Fruit fly (Drosophila melanogaster) whole organism, embryonic: ENCODE results near the gene CG14903.

Experiments
- Bgb ChIP-seq: fragments of 200-800 bp; sonication (Bioruptor generic); IDR thresholded peaks from 2 replicates; pipeline ENCODE4 v1.3.6; 2022; ENCODE audit warnings: missing biosample characterization, missing genetic modification characterization; ENCODE audit not compliant: partially characterized antibody
- CG10431 ChIP-seq: fragments of 200-800 bp; sonication (Bioruptor generic); optimal IDR thresholded peaks from 3 replicates; lab custom pipeline; 2018; ENCODE audit warnings: missing biosample characterization, mild to moderate bottlenecking, missing genetic modification characterization
- CG11456 ChIP-seq: fragments of 200-800 bp; sonication (Bioruptor generic); IDR thresholded peaks from 3 replicates; pipeline ENCODE4 v1.3.6; 2022; ENCODE audit warnings: missing biosample characterization, missing genetic modification characterization
- CG13894 ChIP-seq: fragments of 200-800 bp; sonication (Bioruptor generic); optimal IDR thresholded peaks from 3 replicates; lab custom pipeline; 2018; ENCODE audit warnings: missing biosample characterization, mild to moderate bottlenecking, missing genetic modification characterization, moderate library complexity
- CG14710 ChIP-seq: fragments of 200-800 bp; sonication (Bioruptor generic); optimal IDR thresholded peaks from 3 replicates; lab custom pipeline; 2019; ENCODE audit warnings: missing biosample characterization, mild to moderate bottlenecking, missing genetic modification characterization, moderate library complexity
- CG15696 ChIP-seq: fragments of 200-800 bp; sonication (Bioruptor generic); optimal IDR thresholded peaks from 2 replicates; lab custom pipeline; 2019; ENCODE audit warnings: missing biosample characterization, mild to moderate bottlenecking, missing genetic modification characterization, moderate library complexity
- CG17385 ChIP-seq: fragments of 200-800 bp; sonication (Bioruptor generic); optimal IDR thresholded peaks from 3 replicates; lab custom pipeline; 2018; ENCODE audit warnings: missing biosample characterization, mild to moderate bottlenecking, missing genetic modification characterization
- CG17802 ChIP-seq: fragments of 200-800 bp; sonication (Bioruptor generic); optimal IDR thresholded peaks from 2 replicates; lab custom pipeline; 2018; ENCODE audit warnings: missing biosample characterization, mild to moderate bottlenecking, missing genetic modification characterization, moderate library complexity
- CG17829 ChIP-seq: fragments of 200-800 bp; optimal IDR thresholded peaks from 2 replicates; lab custom pipeline; 2019; ENCODE audit warnings: missing biosample characterization, mild to moderate bottlenecking, missing genetic modification characterization, moderate library complexity
- CG2889 ChIP-seq: fragments of 200-800 bp; sonication (Bioruptor generic); IDR thresholded peaks from 3 replicates; pipeline ENCODE4 v1.3.6; 2022; ENCODE audit warnings: missing biosample characterization, missing genetic modification characterization
- CG30020 ChIP-seq: fragments of 200-800 bp; optimal IDR thresholded peaks from 2 replicates; lab custom pipeline; 2019; ENCODE audit warnings: missing biosample characterization, mild to moderate bottlenecking, missing genetic modification characterization, moderate library complexity
- CG30403 ChIP-seq: fragments of 200-800 bp; sonication (Bioruptor generic); optimal IDR thresholded peaks from 3 replicates; lab custom pipeline; 2016; ENCODE audit warnings: missing biosample characterization, missing genetic modification characterization
- CG31224 ChIP-seq: fragments of 200-800 bp; sonication (Bioruptor generic); IDR thresholded peaks from 2 replicates; pipeline ENCODE4 v1.3.6; 2022; ENCODE audit warnings: missing biosample characterization, missing genetic modification characterization
- CG34376 ChIP-seq: fragments of 200-800 bp; sonication (Bioruptor generic); optimal IDR thresholded peaks from 2 replicates; lab custom pipeline; 2018; ENCODE audit warnings: missing biosample characterization, mild to moderate bottlenecking, missing genetic modification characterization
- CG34422 ChIP-seq: fragments of 200-800 bp; sonication (Bioruptor generic); IDR thresholded peaks from 3 replicates; pipeline ENCODE4 v1.3.6; 2022; ENCODE audit warnings: missing biosample characterization, missing genetic modification characterization
- CG3847 ChIP-seq: fragments of 200-800 bp; sonication (Bioruptor generic); IDR thresholded peaks from 2 replicates; pipeline ENCODE4 v1.3.6; 2022; ENCODE audit warnings: missing biosample characterization, missing genetic modification characterization
- CG5245 ChIP-seq: fragments of 200-800 bp; sonication (Bioruptor generic); optimal IDR thresholded peaks from 3 replicates; lab custom pipeline; 2016; ENCODE audit warnings: missing biosample characterization, missing genetic modification characterization
- CG6175 ChIP-seq: fragments of 200-800 bp; sonication (Bioruptor generic); IDR thresholded peaks from 3 replicates; pipeline ENCODE4 v1.3.6; 2022; ENCODE audit warnings: missing biosample characterization, missing genetic modification characterization
- CG6254 ChIP-seq: fragments of 200-800 bp; sonication (Bioruptor generic); optimal IDR thresholded peaks from 3 replicates; lab custom pipeline; 2017; ENCODE audit warnings: mild to moderate bottlenecking, missing biosample characterization, missing genetic modification reagents, missing genetic modification characterization
- CG6791 ChIP-seq: fragments of 200-800 bp; sonication (Bioruptor generic); IDR thresholded peaks from 3 replicates; pipeline ENCODE4 v1.3.6; 2022; ENCODE audit warnings: missing biosample characterization, missing genetic modification characterization; ENCODE audit not compliant: partially characterized antibody
- CG7372 ChIP-seq: fragments of 200-800 bp; sonication (Bioruptor generic); IDR thresholded peaks from 2 replicates; pipeline ENCODE4 v1.3.6; 2022; ENCODE audit warnings: missing biosample characterization, missing genetic modification characterization
- CG8089 ChIP-seq: fragments of 200-800 bp; sonication (Bioruptor generic); optimal IDR thresholded peaks from 3 replicates; lab custom pipeline; 2016; ENCODE audit warnings: missing biosample characterization, missing genetic modification characterization
- CG8924 ChIP-seq: fragments of 200-800 bp; optimal IDR thresholded peaks from 3 replicates; lab custom pipeline; 2019; ENCODE audit warnings: missing biosample characterization, mild to moderate bottlenecking, missing genetic modification characterization, moderate library complexity
- CG9817 ChIP-seq: fragments of 200-800 bp; sonication (Bioruptor generic); optimal IDR thresholded peaks from 2 replicates; lab custom pipeline; 2018; ENCODE audit warnings: missing biosample characterization, mild to moderate bottlenecking, missing genetic modification characterization, moderate library complexity
- CG9876 ChIP-seq: fragments of 200-800 bp; sonication (Bioruptor generic); optimal IDR thresholded peaks from 2 replicates; lab custom pipeline; 2016; ENCODE audit warnings: missing biosample characterization, missing genetic modification characterization
- CG9932 ChIP-seq: fragments of 200-800 bp; sonication (Bioruptor generic); IDR thresholded peaks from 2 replicates; pipeline ENCODE4 v1.3.6; 2022; ENCODE audit warnings: missing biosample characterization, missing genetic modification characterization
- Doc2 ChIP-seq: fragments of 200-800 bp; sonication (Bioruptor generic); IDR thresholded peaks from 2 replicates; pipeline ENCODE4 v1.3.6; 2022; ENCODE audit warnings: missing biosample characterization, missing genetic modification characterization
- Dp ChIP-seq: fragments of 200-800 bp; sonication (Bioruptor generic); optimal IDR thresholded peaks from 2 replicates; lab custom pipeline; 2018; ENCODE audit warnings: missing biosample characterization, mild to moderate bottlenecking, missing genetic modification characterization, moderate library complexity
- Fer3 ChIP-seq: fragments of 200-800 bp; sonication (Bioruptor generic); optimal IDR thresholded peaks from 2 replicates; lab custom pipeline; 2018; ENCODE audit warnings: missing biosample characterization, mild to moderate bottlenecking, missing genetic modification characterization, moderate library complexity
- GATAe ChIP-seq: fragments of 200-800 bp; sonication (Bioruptor generic); conservative IDR thresholded peaks from 2 replicates; pipeline ENCODE4 v1.3.6; 2022; ENCODE audit warnings: missing biosample characterization, missing genetic modification characterization
- HmgZ ChIP-seq: fragments of 200-800 bp; sonication (Bioruptor generic); optimal IDR thresholded peaks from 2 replicates; lab custom pipeline; 2018; ENCODE audit warnings: missing biosample characterization, mild to moderate bottlenecking, missing genetic modification characterization
- Hmr ChIP-seq: fragments of 200-800 bp; sonication (Bioruptor generic); optimal IDR thresholded peaks from 3 replicates; lab custom pipeline; 2017; ENCODE audit warnings: mild to moderate bottlenecking, missing biosample characterization, missing genetic modification reagents, missing genetic modification characterization
- Hr3 ChIP-seq: fragments of 200-800 bp; sonication (Bioruptor generic); optimal IDR thresholded peaks from 3 replicates; lab custom pipeline; 2016; ENCODE audit warnings: missing biosample characterization, missing genetic modification characterization
- Hr39 ChIP-seq: fragments of >200 bp; optimal IDR thresholded peaks from 2 replicates; lab custom pipeline; 2017
- Hr78 ChIP-seq, 2 experiments: fragments of 200-800 bp in 1 of 2; fragments of >200 bp in 1 of 2; sonication (Bioruptor generic) in 1 of 2; optimal IDR thresholded peaks; 2 replicates each; lab custom pipeline; 2017 to 2019; ENCODE audit warnings: missing biosample characterization in 2 of 2, missing genetic modification characterization in 2 of 2, mild to moderate bottlenecking in 1 of 2, moderate library complexity in 1 of 2
- Max ChIP-seq: fragments of 200-800 bp; sonication (Bioruptor generic); optimal IDR thresholded peaks from 2 replicates; lab custom pipeline; 2016; ENCODE audit warnings: missing biosample characterization, mild to moderate bottlenecking, missing genetic modification characterization
- Nf-YB ChIP-seq: fragments of 200-800 bp; sonication (Bioruptor generic); optimal IDR thresholded peaks from 3 replicates; lab custom pipeline; 2019; ENCODE audit warnings: missing biosample characterization, mild to moderate bottlenecking, missing genetic modification characterization, moderate library complexity
- Sry-δ ChIP-seq: fragments of 200-800 bp; sonication (Bioruptor generic); optimal IDR thresholded peaks from 2 replicates; lab custom pipeline; 2016; ENCODE audit warnings: missing biosample characterization, missing genetic modification characterization
- Trl ChIP-seq, 3 experiments: fragments of >200 bp in 2 of 3; fragments of 200-800 bp in 1 of 3; sonication (Bioruptor generic) in 1 of 3; optimal IDR thresholded peaks; 2 replicates in 1 of 3; 3 replicates in 2 of 3; lab custom pipeline; 2016 to 2017; ENCODE audit warnings: missing biosample characterization in 1 of 3, missing genetic modification characterization in 1 of 3
- ara ChIP-seq: fragments of 200-800 bp; sonication (Bioruptor generic); IDR thresholded peaks from 2 replicates; pipeline ENCODE4 v1.3.6; 2022; ENCODE audit warnings: missing biosample characterization, missing genetic modification characterization
- bcd ChIP-seq: fragments of 200-800 bp; sonication (Bioruptor generic); optimal IDR thresholded peaks from 2 replicates; lab custom pipeline; 2017; ENCODE audit warnings: missing biosample characterization, mild to moderate bottlenecking, missing genetic modification characterization
- dati ChIP-seq: fragments of 200-800 bp; sonication (Bioruptor generic); IDR thresholded peaks from 2 replicates; pipeline ENCODE4 v1.3.6; 2022; ENCODE audit warnings: missing biosample characterization, missing genetic modification characterization
- ind ChIP-seq: fragments of 200-800 bp; sonication (Bioruptor generic); optimal IDR thresholded peaks from 3 replicates; lab custom pipeline; 2016; ENCODE audit warnings: missing biosample characterization, missing genetic modification characterization
- lov ChIP-seq, 2 experiments: fragments of 200-800 bp in 1 of 2; fragments of >200 bp in 1 of 2; sonication (Bioruptor generic) in 1 of 2; IDR thresholded peaks in 1 of 2; optimal IDR thresholded peaks in 1 of 2; 2 replicates in 1 of 2; 3 replicates in 1 of 2; pipeline versions ENCODE4 v1.3.6 to Lab custom; 2017 to 2022; ENCODE audit warnings: missing biosample characterization in 1 of 2, missing genetic modification characterization in 1 of 2
- phol ChIP-seq: fragments of 200-800 bp; sonication (Bioruptor generic); optimal IDR thresholded peaks from 3 replicates; lab custom pipeline; 2018; ENCODE audit warnings: missing biosample characterization, mild to moderate bottlenecking, missing genetic modification characterization, moderate library complexity
- slou ChIP-seq: fragments of 200-800 bp; sonication (Bioruptor generic); optimal IDR thresholded peaks from 3 replicates; lab custom pipeline; 2016; ENCODE audit warnings: missing biosample characterization, missing genetic modification characterization
- twi ChIP-seq: fragments of 200-800 bp; optimal IDR thresholded peaks from 2 replicates; lab custom pipeline; 2019; ENCODE audit warnings: missing biosample characterization, mild to moderate bottlenecking, missing genetic modification characterization, moderate library complexity
- tx ChIP-seq: fragments of 200-800 bp; sonication (Bioruptor generic); optimal IDR thresholded peaks from 2 replicates; lab custom pipeline; 2016; ENCODE audit warnings: missing biosample characterization, missing genetic modification characterization
- vnd ChIP-seq: fragments of 200-800 bp; sonication (Bioruptor generic); IDR thresholded peaks from 3 replicates; pipeline ENCODE4 v1.3.6; 2022; ENCODE audit warnings: missing biosample characterization, missing genetic modification characterization; ENCODE audit not compliant: partially characterized antibody

Gene CG14903

DNA sequence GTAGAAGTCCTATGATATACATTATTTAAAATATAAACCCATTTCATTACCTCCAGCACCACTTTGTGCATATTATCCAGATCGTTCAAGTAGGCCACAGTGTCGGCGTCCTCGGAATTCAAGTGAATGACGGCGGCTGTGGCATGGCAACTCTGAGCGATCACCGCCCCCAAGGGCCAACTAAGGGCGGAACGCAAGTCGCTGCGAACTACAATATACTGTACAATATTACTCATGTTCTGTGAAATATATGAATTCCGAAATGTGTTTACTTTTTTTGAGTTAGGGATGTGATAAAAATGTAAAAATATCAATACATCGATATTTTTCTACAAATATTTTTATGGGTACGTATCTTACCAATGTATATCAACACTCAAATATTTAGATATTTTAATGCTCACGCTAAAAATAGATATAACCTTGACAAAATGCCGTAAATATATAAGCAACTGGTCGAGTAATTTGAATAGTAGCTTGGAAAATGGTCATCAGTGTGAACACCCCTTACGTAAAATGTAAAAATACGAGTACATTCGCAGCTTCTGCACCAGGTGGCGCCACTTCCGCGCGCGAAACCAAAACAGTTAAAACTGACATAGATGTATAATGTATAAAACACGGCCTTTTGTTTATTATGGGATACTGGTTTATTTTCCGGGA, at the start of gene CG14903 (continued):
- TF ChIP-seq ind (no peak), Max (peak; percentile 27), CG8924 (tag; lab: Kevin White, UChicago) (no peak), CG17802 (tag; lab: Kevin White, UChicago) (peak; percentile 100), CG31224 (GFP tag; lab: Robert Waterston, UW) (no peak), CG11456 (0 out of 3 replicates have a peak, but pooled peaks have one; percentile 18), GATAe (GFP tag; lab: Robert Waterston, UW) (no peak), CG34376 (GFP tag; lab: Kevin White, UChicago) (no peak), HmgZ (tag; lab: Kevin White, UChicago) (peak; percentile 3), dati (GFP tag; lab: Robert Waterston, UW) (no peak), Hr3 (GFP tag; lab: Kevin White, UChicago) (peak; percentile 31), Hr39 (lab: Kevin White, UChicago) (no peak), CG7372 (GFP tag; lab: Robert Waterston, UW) (no peak), CG15696 (tag; lab: Kevin White, UChicago) (peak; percentile 73), bcd (GFP tag; lab: Kevin White, UChicago) (peak; percentile 49), CG9932 (GFP tag; lab: Robert Waterston, UW) (peak; percentile 67), tx (GFP tag; lab: Kevin White, UChicago) (no peak), Hr78 (GFP tag; optimal IDR thresholded peaks at IDR 0.05; lab: Kevin White, UChicago) (no peak), Sry-δ (GFP tag; lab: Kevin White, UChicago) (peak; percentile 85), slou (GFP tag; lab: Kevin White, UChicago) (no peak), ara (GFP tag; lab: Robert Waterston, UW) (no peak), vnd (GFP tag; lab: Robert Waterston, UW) (peak; percentile 62; the same call in 2 of the 3 replicates), CG17385 (GFP tag; lab: Kevin White, UChicago) (no peak), CG3847 (GFP tag; lab: Robert Waterston, UW) (peak; percentile 22; the same call in 1 of the 2 replicates), twi (tag; lab: Kevin White, UChicago) (no peak), Hmr (GFP tag; lab: Kevin White, UChicago) (peak; percentile 31), Nf-YB (GFP tag; lab: Kevin White, UChicago) (no peak), CG14710 (tag; lab: Kevin White, UChicago) (peak; percentile 87), Fer3 (tag; lab: Kevin White, UChicago) (no peak), Doc2 (GFP tag; lab: Robert Waterston, UW) (no peak), CG13894 (tag; lab: Kevin White, UChicago) (no peak), CG34422 (GFP tag; lab: Robert Waterston, UW) (no peak), lov (optimal IDR thresholded peaks at IDR 0.05; lab: Kevin White, UChicago) (no peak), lov (GFP tag; IDR thresholded peaks at IDR 0.05; lab: Robert Waterston, UW) (no peak), CG5245 (GFP tag; lab: Kevin White, UChicago) (peak; percentile 39), Bgb (peak; percentile 78), CG6175 (GFP tag; lab: Robert Waterston, UW) (no peak), CG30020 (peak; percentile 71), CG8089 (GFP tag; lab: Kevin White, UChicago) (no peak), CG10431 (GFP tag; lab: Kevin White, UChicago) (no peak), CG6254 (GFP tag; lab: Kevin White, UChicago) (no peak), CG9876 (GFP tag; lab: Kevin White, UChicago) (peak; percentile 18), CG17829 (tag; lab: Kevin White, UChicago) (no peak), CG2889 (GFP tag; lab: Robert Waterston, UW) (no peak), phol (tag; lab: Kevin White, UChicago) (peak; percentile 71), CG6791 (peak; percentile 69; the same call in 2 of the 3 replicates), CG30403 (GFP tag; lab: Kevin White, UChicago) (peak; percentile 46), CG9817 (tag; lab: Kevin White, UChicago) (peak; percentile 40), Trl (optimal IDR thresholded peaks at IDR 0.05; lab: Kevin White, UChicago) (no peak), Trl (GFP tag; optimal IDR thresholded peaks at IDR 0.05; lab: Kevin White, UChicago) (no peak), Dp (GFP tag; lab: Kevin White, UChicago) (peak; percentile 72)
